Fruit fly (Drosophila melanogaster): ENCODE results near the gene CG42558.

DNA sequence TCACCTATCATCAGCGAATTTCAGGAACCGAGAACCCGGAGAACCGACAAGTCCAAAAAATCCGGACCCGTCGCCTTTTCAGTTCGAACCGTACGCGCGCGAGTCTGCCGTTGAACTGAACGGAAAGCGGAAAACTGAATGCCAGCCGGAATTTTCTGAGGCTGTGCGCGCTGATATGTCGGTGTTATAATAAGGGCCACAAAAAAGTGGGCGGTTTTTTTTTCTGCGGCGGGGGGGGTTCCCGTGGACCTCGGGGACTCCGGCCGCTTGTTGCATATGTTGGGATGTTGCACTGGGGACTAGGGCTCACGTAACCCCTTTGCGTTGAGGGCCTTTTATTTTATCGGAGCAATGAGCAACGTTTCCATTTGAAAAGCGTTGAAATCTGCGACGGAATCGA, 36.3 kb downstream of the CG42558 start, which contains the start of gene TkR99D:
- TF ChIP-seq toe (GFP tag; optimal IDR thresholded peaks at IDR 0.05), result no peak
- no peak for TF ChIP-seq CG1620 (GFP tag; optimal IDR thresholded peaks at IDR 0.05)
- no peak for TF ChIP-seq pad (GFP tag; optimal IDR thresholded peaks at IDR 0.05)

All from whole organism, adult.